Fruit fly (Drosophila melanogaster) whole organism: ENCODE results near the gene CheB38c.

ENCODE experiments used
- CG8478 ChIP-seq: fragments of >200 bp; optimal IDR thresholded peaks from 2 replicates; lab custom pipeline; 2018; ENCODE audit warnings: inconsistent platforms
- Dll ChIP-seq: fragments of >200 bp; optimal IDR thresholded peaks from 2 replicates; lab custom pipeline; 2017
- EcR ChIP-seq, 2 experiments: fragments of >200 bp; optimal IDR thresholded peaks; 2 replicates each; lab custom pipeline; 2017; ENCODE audit warnings: missing biosample characterization in 2 of 2, missing genetic modification characterization in 2 of 2, missing genetic modification reagents in 2 of 2
- pan ChIP-seq: fragments of >200 bp; optimal IDR thresholded peaks from 2 replicates; lab custom pipeline; 2017
- psq ChIP-seq: fragments of >200 bp; optimal IDR thresholded peaks from 2 replicates; lab custom pipeline; 2017
- usp ChIP-seq: fragments of >200 bp; optimal IDR thresholded peaks from 2 replicates; lab custom pipeline; 2017; ENCODE audit warnings: missing biosample characterization, missing genetic modification characterization, mixed read lengths

- TF ChIP-seq pan (lab: Kevin White, UChicago): no peak
- no peak for TF ChIP-seq psq (lab: Kevin White, UChicago)
- TF ChIP-seq EcR (GFP tag; optimal IDR thresholded peaks at IDR 0.05; lab: Kevin White, UChicago): no peak
- no peak for TF ChIP-seq Dll (lab: Kevin White, UChicago)
- no peak for TF ChIP-seq CG8478 (lab: Kevin White, UChicago)
- TF ChIP-seq usp (GFP tag; lab: Kevin White, UChicago): no peak
These were observed 24.9 kb downstream of the CheB38c start for dm6 chr2L:20795774-20796173.
